Fruit fly (Drosophila melanogaster) whole organism, embryonic: ENCODE results near the gene CG33934.

Experiments used
- CG10366 ChIP-seq: fragments of 200-800 bp; sonication (Bioruptor generic); IDR thresholded peaks from 2 replicates; pipeline ENCODE4 v1.3.6; 2022; ENCODE audit warnings: missing biosample characterization, missing genetic modification characterization
- CG13424 ChIP-seq: fragments of 200-800 bp; sonication (Bioruptor generic); optimal IDR thresholded peaks from 2 replicates; lab custom pipeline; 2019; ENCODE audit warnings: missing biosample characterization, mild to moderate bottlenecking, missing genetic modification characterization, moderate library complexity
- CG13894 ChIP-seq: fragments of 200-800 bp; sonication (Bioruptor generic); optimal IDR thresholded peaks from 3 replicates; lab custom pipeline; 2018; ENCODE audit warnings: missing biosample characterization, mild to moderate bottlenecking, missing genetic modification characterization, moderate library complexity
- CG15479 ChIP-seq: fragments of 200-800 bp; sonication (Bioruptor generic); optimal IDR thresholded peaks from 3 replicates; lab custom pipeline; 2019; ENCODE audit warnings: missing biosample characterization, mild to moderate bottlenecking, missing genetic modification characterization, moderate library complexity
- CG15696 ChIP-seq: fragments of 200-800 bp; sonication (Bioruptor generic); optimal IDR thresholded peaks from 2 replicates; lab custom pipeline; 2019; ENCODE audit warnings: missing biosample characterization, mild to moderate bottlenecking, missing genetic modification characterization, moderate library complexity
- CG18764 ChIP-seq: fragments of 200-800 bp; sonication (Bioruptor generic); optimal IDR thresholded peaks from 3 replicates; lab custom pipeline; 2016; ENCODE audit warnings: missing biosample characterization, missing genetic modification characterization
- CG3281 ChIP-seq: fragments of 200-800 bp; sonication (Bioruptor generic); optimal IDR thresholded peaks from 3 replicates; lab custom pipeline; 2017; ENCODE audit warnings: missing biosample characterization, mild to moderate bottlenecking, missing genetic modification characterization
- CG4360 ChIP-seq: fragments of 200-800 bp; sonication (Bioruptor generic); IDR thresholded peaks from 2 replicates; pipeline ENCODE4 v1.3.6; 2022; ENCODE audit warnings: missing biosample characterization, missing genetic modification characterization
- CG4617 ChIP-seq: fragments of 200-800 bp; sonication (Bioruptor generic); optimal IDR thresholded peaks from 3 replicates; lab custom pipeline; 2016; ENCODE audit warnings: missing biosample characterization, missing genetic modification characterization, borderline replicate concordance
- CG7271 ChIP-seq: fragments of 200-800 bp; sonication (Bioruptor generic); optimal IDR thresholded peaks from 2 replicates; lab custom pipeline; 2018; ENCODE audit warnings: missing biosample characterization, mild to moderate bottlenecking, missing genetic modification characterization, moderate library complexity
- CG7786 ChIP-seq: fragments of 200-800 bp; sonication (Bioruptor generic); optimal IDR thresholded peaks from 2 replicates; lab custom pipeline; 2016; ENCODE audit warnings: missing biosample characterization, missing genetic modification characterization
- CG7839 ChIP-seq: fragments of 200-800 bp; sonication (Bioruptor generic); optimal IDR thresholded peaks from 3 replicates; lab custom pipeline; 2018; ENCODE audit warnings: missing biosample characterization, mild to moderate bottlenecking, missing genetic modification characterization, moderate library complexity
- CG8290 ChIP-seq, 3 experiments: fragments of 200-800 bp; sonication (Bioruptor generic); optimal IDR thresholded peaks; 2 replicates each; lab custom pipeline; 2016 to 2019; ENCODE audit warnings: missing biosample characterization in 3 of 3, missing genetic modification characterization in 3 of 3, mild to moderate bottlenecking in 2 of 3, moderate library complexity in 1 of 3
- CG8924 ChIP-seq: fragments of 200-800 bp; optimal IDR thresholded peaks from 3 replicates; lab custom pipeline; 2019; ENCODE audit warnings: missing biosample characterization, mild to moderate bottlenecking, missing genetic modification characterization, moderate library complexity
- Chrac-16 ChIP-seq: fragments of 200-800 bp; sonication (Bioruptor generic); optimal IDR thresholded peaks from 3 replicates; lab custom pipeline; 2016; ENCODE audit warnings: missing biosample characterization, missing genetic modification characterization
- D ChIP-seq, 2 experiments: fragments of 200-800 bp in 1 of 2; fragments of >200 bp in 1 of 2; sonication (Bioruptor generic) in 1 of 2; optimal IDR thresholded peaks; 2 replicates in 1 of 2; 3 replicates in 1 of 2; lab custom pipeline; 2017; ENCODE audit warnings: mild to moderate bottlenecking in 1 of 2, missing biosample characterization in 1 of 2, missing genetic modification characterization in 1 of 2, missing genetic modification reagents in 1 of 2
- Drgx ChIP-seq: fragments of 200-800 bp; sonication (Bioruptor generic); IDR thresholded peaks from 2 replicates; pipeline ENCODE4 v1.3.6; 2022; ENCODE audit warnings: missing biosample characterization, missing genetic modification characterization
- Fer3 ChIP-seq: fragments of 200-800 bp; sonication (Bioruptor generic); optimal IDR thresholded peaks from 2 replicates; lab custom pipeline; 2018; ENCODE audit warnings: missing biosample characterization, mild to moderate bottlenecking, missing genetic modification characterization, moderate library complexity
- HLHmδ ChIP-seq: fragments of 200-800 bp; sonication (Bioruptor generic); optimal IDR thresholded peaks from 2 replicates; lab custom pipeline; 2018; ENCODE audit warnings: missing biosample characterization, mild to moderate bottlenecking, missing genetic modification characterization, moderate library complexity
- Kr ChIP-seq: fragments of 200-800 bp; sonication (Bioruptor generic); optimal IDR thresholded peaks from 2 replicates; lab custom pipeline; 2017; ENCODE audit warnings: missing biosample characterization, mild to moderate bottlenecking, missing genetic modification characterization
- Med ChIP-seq: fragments of 200-800 bp; sonication (Bioruptor generic); peaks from one replicate; lab custom pipeline; 2016; ENCODE audit warnings: missing biosample characterization, missing genetic modification characterization, mild to moderate bottlenecking, inconsistent platforms, moderate library complexity
- NFAT ChIP-seq: fragments of 200-800 bp; sonication (Bioruptor generic); IDR thresholded peaks from 2 replicates; pipeline ENCODE4 v1.3.6; 2022; ENCODE audit warnings: missing biosample characterization, missing genetic modification characterization
- Poxn ChIP-seq: fragments of 200-800 bp; sonication (Bioruptor generic); IDR thresholded peaks from 2 replicates; pipeline ENCODE4 v1.3.6; 2022; ENCODE audit warnings: missing biosample characterization, missing genetic modification characterization
- ab ChIP-seq: fragments of 200-800 bp; sonication (Bioruptor generic); optimal IDR thresholded peaks from 2 replicates; lab custom pipeline; 2016; ENCODE audit warnings: missing biosample characterization, missing genetic modification characterization
- ac ChIP-seq: fragments of 200-800 bp; sonication (Bioruptor generic); optimal IDR thresholded peaks from 3 replicates; lab custom pipeline; 2017; ENCODE audit warnings: missing biosample characterization, mild to moderate bottlenecking, missing genetic modification characterization
- al ChIP-seq: fragments of 200-800 bp; sonication (Bioruptor generic); IDR thresholded peaks from 2 replicates; pipeline ENCODE4 v1.3.6; 2022; ENCODE audit warnings: missing biosample characterization, missing genetic modification characterization
- chn ChIP-seq: fragments of 200-800 bp; sonication (Bioruptor generic); optimal IDR thresholded peaks from 2 replicates; lab custom pipeline; 2016; ENCODE audit warnings: missing biosample characterization, missing genetic modification characterization
- fd102C ChIP-seq: fragments of 200-800 bp; sonication (Bioruptor generic); optimal IDR thresholded peaks from 2 replicates; lab custom pipeline; 2018; ENCODE audit warnings: missing biosample characterization, mild to moderate bottlenecking, missing genetic modification characterization, moderate library complexity
- kni ChIP-seq: fragments of 200-800 bp; sonication (Bioruptor generic); optimal IDR thresholded peaks from 3 replicates; lab custom pipeline; 2017; ENCODE audit warnings: mild to moderate bottlenecking, missing biosample characterization, missing genetic modification reagents, missing genetic modification characterization
- luna ChIP-seq: fragments of 200-800 bp; sonication (Bioruptor generic); optimal IDR thresholded peaks from 2 replicates; lab custom pipeline; 2016; ENCODE audit warnings: missing biosample characterization, missing genetic modification characterization
- onecut ChIP-seq: fragments of 200-800 bp; sonication (Bioruptor generic); IDR thresholded peaks from 2 replicates; pipeline ENCODE4 v1.3.6; 2022; ENCODE audit warnings: missing biosample characterization, missing genetic modification characterization
- otp ChIP-seq: fragments of 200-800 bp; sonication (Bioruptor generic); IDR thresholded peaks from 3 replicates; pipeline ENCODE4, ENCODE4 v1.3.6; 2022; ENCODE audit warnings: missing biosample characterization, missing genetic modification characterization
- phol ChIP-seq: fragments of 200-800 bp; sonication (Bioruptor generic); optimal IDR thresholded peaks from 3 replicates; lab custom pipeline; 2018; ENCODE audit warnings: missing biosample characterization, mild to moderate bottlenecking, missing genetic modification characterization, moderate library complexity
- prd ChIP-seq, 3 experiments: fragments of >200 bp in 2 of 3; fragments of 200-800 bp in 1 of 3; sonication (Bioruptor generic) in 1 of 3; optimal IDR thresholded peaks in 2 of 3; IDR thresholded peaks in 1 of 3; 2 replicates in 2 of 3; 3 replicates in 1 of 3; pipeline versions ENCODE4 v1.3.6 to Lab custom; 2017 to 2022; ENCODE audit warnings: missing biosample characterization in 1 of 3, missing genetic modification characterization in 1 of 3
- pros ChIP-seq: fragments of 200-800 bp; sonication (Bioruptor generic); optimal IDR thresholded peaks from 3 replicates; lab custom pipeline; 2019; ENCODE audit warnings: missing biosample characterization, mild to moderate bottlenecking, missing genetic modification characterization, moderate library complexity
- run ChIP-seq: fragments of 200-800 bp; sonication (Bioruptor generic); optimal IDR thresholded peaks from 3 replicates; lab custom pipeline; 2018; ENCODE audit warnings: missing biosample characterization, mild to moderate bottlenecking, missing genetic modification characterization
- sc ChIP-seq, 3 experiments: fragments of >200 bp in 2 of 3; fragments of 200-800 bp in 1 of 3; sonication (Bioruptor generic) in 1 of 3; optimal IDR thresholded peaks; 2 replicates in 2 of 3; 3 replicates in 1 of 3; lab custom pipeline; 2017; ENCODE audit warnings: mild to moderate bottlenecking in 1 of 3, missing biosample characterization in 1 of 3, missing genetic modification characterization in 1 of 3, missing genetic modification reagents in 1 of 3
- scrt ChIP-seq: fragments of 200-800 bp; sonication (Bioruptor generic); optimal IDR thresholded peaks from 2 replicates; lab custom pipeline; 2018; ENCODE audit warnings: missing biosample characterization, mild to moderate bottlenecking, missing genetic modification characterization, moderate library complexity
- tin ChIP-seq: fragments of 200-800 bp; sonication (Bioruptor generic); optimal IDR thresholded peaks from 3 replicates; lab custom pipeline; 2016; ENCODE audit warnings: missing biosample characterization, missing genetic modification characterization
- tll ChIP-seq, 2 experiments: fragments of 200-800 bp in 1 of 2; fragments of >200 bp in 1 of 2; sonication (Bioruptor generic) in 1 of 2; optimal IDR thresholded peaks; 2 replicates each; lab custom pipeline; 2017 to 2019; ENCODE audit warnings: missing biosample characterization in 2 of 2, missing genetic modification characterization in 2 of 2, mild to moderate bottlenecking in 1 of 2, moderate library complexity in 1 of 2
- tna ChIP-seq: fragments of 200-800 bp; sonication (Bioruptor generic); IDR thresholded peaks from 2 replicates; pipeline ENCODE4 v1.3.6; 2022; ENCODE audit warnings: missing biosample characterization, missing genetic modification characterization; ENCODE audit not compliant: partially characterized antibody
- twi ChIP-seq: fragments of 200-800 bp; optimal IDR thresholded peaks from 2 replicates; lab custom pipeline; 2019; ENCODE audit warnings: missing biosample characterization, mild to moderate bottlenecking, missing genetic modification characterization, moderate library complexity
- zen ChIP-seq: fragments of 200-800 bp; sonication (Bioruptor generic); optimal IDR thresholded peaks from 3 replicates; lab custom pipeline; 2018; ENCODE audit warnings: missing biosample characterization, mild to moderate bottlenecking, missing genetic modification characterization, moderate library complexity

CG33934 gene

dm6 chr3R:20042457-20042856, at the start of gene CG33934, which contains the start of gene Indy-2:
CG33934 (plus strand) TSS chr3R:20042757.
Indy-2 (plus strand) TSS chr3R:20042757.
- TF ChIP-seq CG4360 (GFP tag; lab: Robert Waterston, UW), result no peak
- no peak for TF ChIP-seq CG8290 (GFP tag; optimal IDR thresholded peaks at IDR 0.05; lab: Kevin White, UChicago)
- TF ChIP-seq CG8290 (tag; optimal IDR thresholded peaks at IDR 0.05; lab: Kevin White, UChicago), result no peak
- TF ChIP-seq Drgx, result no peak
- TF ChIP-seq chn (GFP tag; lab: Kevin White, UChicago), result no peak
- no peak for TF ChIP-seq CG7786 (GFP tag; lab: Kevin White, UChicago)
- TF ChIP-seq CG18764 (GFP tag; lab: Kevin White, UChicago), result no peak
- no peak for TF ChIP-seq CG13424
- TF ChIP-seq NFAT, result no peak
- TF ChIP-seq ab, result no peak
- no peak for TF ChIP-seq CG10366 (GFP tag; lab: Robert Waterston, UW)
- TF ChIP-seq otp (GFP tag; lab: Robert Waterston, UW), result no peak
- no peak for TF ChIP-seq Chrac-16 (GFP tag; lab: Kevin White, UChicago)
- TF ChIP-seq tin (GFP tag; lab: Kevin White, UChicago), result no peak
- no peak for TF ChIP-seq CG4617 (GFP tag; lab: Kevin White, UChicago)
- no peak for TF ChIP-seq phol (tag; lab: Kevin White, UChicago)

DNA sequence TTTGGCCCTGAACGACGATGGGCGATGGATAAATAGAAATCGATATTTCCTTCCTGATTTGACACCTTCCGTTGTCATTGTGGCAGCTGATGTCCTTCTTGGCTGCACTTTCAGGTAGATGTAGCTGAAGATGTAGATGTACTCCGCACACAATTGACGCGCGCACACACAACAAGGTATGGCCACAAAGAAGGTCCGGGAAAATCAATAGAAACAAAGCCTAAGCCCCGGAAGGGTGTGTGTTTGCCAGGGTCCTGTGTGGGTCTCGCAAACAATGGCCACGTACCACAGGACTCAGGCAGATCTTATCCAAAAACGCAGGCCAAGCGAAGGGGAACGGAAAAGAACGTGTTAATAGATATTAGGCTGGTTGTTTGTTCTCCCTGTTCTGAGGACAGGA, 47.1 kb upstream of the CG33934 start:
- peak; percentile 22 for TF ChIP-seq HLHmδ
- TF ChIP-seq run (tag; lab: Kevin White, UChicago), result no peak
- TF ChIP-seq CG8924, result peak; percentile 13
- no peak for TF ChIP-seq CG7839 (tag; lab: Kevin White, UChicago)
- TF ChIP-seq fd102C, result peak; percentile 19
- no peak for TF ChIP-seq luna
- TF ChIP-seq Med (GFP tag; lab: Kevin White, UChicago), result peak; percentile 1
- TF ChIP-seq CG13894 (tag; lab: Kevin White, UChicago), result peak; percentile 33
- TF ChIP-seq CG15479 (GFP tag; lab: Kevin White, UChicago), result peak; percentile 77
- peak; percentile 59 for TF ChIP-seq zen (tag; lab: Kevin White, UChicago)
- no peak for TF ChIP-seq scrt (GFP tag; lab: Kevin White, UChicago)
- TF ChIP-seq tll (GFP tag; optimal IDR thresholded peaks at IDR 0.05; lab: Kevin White, UChicago), result peak in 1 of 2 experiments; percentile 87
- peak; percentile 89 for TF ChIP-seq Kr (GFP tag; lab: Kevin White, UChicago)
- peak; percentile 74 for TF ChIP-seq kni (GFP tag; lab: Kevin White, UChicago)
- TF ChIP-seq sc (optimal IDR thresholded peaks at IDR 0.05; lab: Kevin White, UChicago), result no peak
- TF ChIP-seq sc (GFP tag; optimal IDR thresholded peaks at IDR 0.05; lab: Kevin White, UChicago), result no peak
- peak; percentile 51 for TF ChIP-seq CG15696 (tag; lab: Kevin White, UChicago)
- peak; percentile 99 for TF ChIP-seq D (optimal IDR thresholded peaks at IDR 0.05; lab: Kevin White, UChicago)
- TF ChIP-seq D (GFP tag; optimal IDR thresholded peaks at IDR 0.05; lab: Kevin White, UChicago), result peak; percentile 34
- TF ChIP-seq CG7271, result peak; percentile 50
- TF ChIP-seq al (GFP tag; lab: Robert Waterston, UW), result no peak
- peak; percentile 50 for TF ChIP-seq ac
- no peak for TF ChIP-seq CG3281 (GFP tag; lab: Kevin White, UChicago)
- peak; percentile 71 for TF ChIP-seq pros (GFP tag; lab: Kevin White, UChicago)
- no peak for TF ChIP-seq Poxn (GFP tag; lab: Robert Waterston, UW)
- TF ChIP-seq onecut, result peak; percentile 84
- no peak for TF ChIP-seq tna
- no peak for TF ChIP-seq Fer3 (tag; lab: Kevin White, UChicago)
- TF ChIP-seq twi (tag; lab: Kevin White, UChicago), result peak; percentile 71
- no peak for TF ChIP-seq prd (optimal IDR thresholded peaks at IDR 0.05; lab: Kevin White, UChicago)
- peak; percentile 35; the same call in 2 of the 3 replicates for TF ChIP-seq prd (GFP tag; IDR thresholded peaks at IDR 0.05; lab: Robert Waterston, UW)
- TF ChIP-seq, all 482 proteins: peak for 18
